Fruit fly (Drosophila melanogaster) whole organism, prepupa: ENCODE measurements around the gene sta.
A peak's percentile ranks its signal among the peaks of the same experiment; 100 is the strongest.

Experiments used
- Blimp-1 ChIP-seq: fragments of 200-800 bp; sonication (Bioruptor generic); optimal IDR thresholded peaks from 3 replicates; lab custom pipeline; 2017; ENCODE audit warnings: missing biosample characterization, missing genetic modification characterization, mild to moderate bottlenecking, moderate library complexity, missing genetic modification reagents
- CG10631 ChIP-seq: fragments of 200-800 bp; sonication (Bioruptor generic); optimal IDR thresholded peaks from 2 replicates; lab custom pipeline; 2016; ENCODE audit warnings: missing biosample characterization, missing genetic modification characterization
- CG10669 ChIP-seq: fragments of 200-800 bp; sonication (Bioruptor generic); optimal IDR thresholded peaks from 3 replicates; lab custom pipeline; 2018; ENCODE audit warnings: missing biosample characterization, mild to moderate bottlenecking, missing genetic modification characterization, moderate library complexity
- CG11294 ChIP-seq: fragments of 200-800 bp; sonication (Bioruptor generic); IDR thresholded peaks from 2 replicates; pipeline ENCODE4 v1.3.6; 2022; ENCODE audit warnings: missing biosample characterization, missing genetic modification characterization
- CG11762 ChIP-seq: fragments of 200-800 bp; sonication (Bioruptor generic); optimal IDR thresholded peaks from 3 replicates; lab custom pipeline; 2016; ENCODE audit warnings: missing biosample characterization, missing genetic modification characterization; ENCODE audit not compliant: insufficient read depth
- CG11902 ChIP-seq: fragments of 200-800 bp; sonication (Bioruptor generic); optimal IDR thresholded peaks from 3 replicates; lab custom pipeline; 2016; ENCODE audit warnings: missing biosample characterization, missing genetic modification characterization
- CG16779 ChIP-seq: fragments of 200-800 bp; sonication (Bioruptor generic); optimal IDR thresholded peaks from 3 replicates; lab custom pipeline; 2017; ENCODE audit warnings: missing biosample characterization, mild to moderate bottlenecking, missing genetic modification characterization
- CG31627 ChIP-seq: fragments of 200-800 bp; sonication (Bioruptor generic); optimal IDR thresholded peaks from 3 replicates; lab custom pipeline; 2016; ENCODE audit warnings: missing biosample characterization, missing genetic modification characterization
- CG34406 ChIP-seq: fragments of 200-800 bp; sonication (Bioruptor generic); optimal IDR thresholded peaks from 3 replicates; lab custom pipeline; 2016; ENCODE audit warnings: missing biosample characterization, missing genetic modification characterization
- CG3919 ChIP-seq: fragments of 200-800 bp; sonication (Bioruptor generic); optimal IDR thresholded peaks from 3 replicates; lab custom pipeline; 2016; ENCODE audit warnings: missing biosample characterization, missing genetic modification characterization
- CG4318 ChIP-seq: fragments of 200-800 bp; sonication (Bioruptor generic); optimal IDR thresholded peaks from 3 replicates; lab custom pipeline; 2017; ENCODE audit warnings: missing biosample characterization, mild to moderate bottlenecking, missing genetic modification characterization
- CG6163 ChIP-seq: fragments of 200-800 bp; sonication (Bioruptor generic); IDR thresholded peaks from 3 replicates; pipeline ENCODE4 v1.3.6; 2022; ENCODE audit warnings: missing biosample characterization, missing genetic modification characterization
- CG6276 ChIP-seq: fragments of 200-800 bp; sonication (Bioruptor generic); optimal IDR thresholded peaks from 2 replicates; lab custom pipeline; 2017; ENCODE audit warnings: missing biosample characterization, mild to moderate bottlenecking, missing genetic modification characterization
- CG6792 ChIP-seq: fragments of 200-800 bp; sonication (Bioruptor generic); optimal IDR thresholded peaks from 3 replicates; lab custom pipeline; 2016; ENCODE audit warnings: missing biosample characterization, missing genetic modification characterization
- CG6854 ChIP-seq: fragments of 200-800 bp; sonication (Bioruptor generic); optimal IDR thresholded peaks from 2 replicates; lab custom pipeline; 2017; ENCODE audit warnings: missing biosample characterization, mild to moderate bottlenecking, missing genetic modification characterization
- CG8119 ChIP-seq: fragments of 200-800 bp; sonication (Bioruptor generic); IDR thresholded peaks from 3 replicates; pipeline ENCODE4 v1.3.6; 2022; ENCODE audit warnings: missing biosample characterization, missing genetic modification characterization
- CG8319 ChIP-seq: fragments of 200-800 bp; sonication (Bioruptor generic); optimal IDR thresholded peaks from 3 replicates; lab custom pipeline; 2016; ENCODE audit warnings: missing biosample characterization, missing genetic modification characterization
- CG8632 ChIP-seq: fragments of 200-800 bp; sonication (Bioruptor generic); optimal IDR thresholded peaks from 3 replicates; lab custom pipeline; 2016; ENCODE audit warnings: missing biosample characterization, missing genetic modification characterization
- Eip75B ChIP-seq: fragments of 200-800 bp; sonication (Bioruptor generic); optimal IDR thresholded peaks from 3 replicates; lab custom pipeline; 2016; ENCODE audit warnings: missing biosample characterization, missing genetic modification characterization
- Eip93F ChIP-seq: fragments of 200-800 bp; sonication (Bioruptor generic); optimal IDR thresholded peaks from 2 replicates; lab custom pipeline; 2016; ENCODE audit warnings: missing biosample characterization, mild to moderate bottlenecking, missing genetic modification characterization
- Ets21C ChIP-seq: fragments of 200-800 bp; sonication (Bioruptor generic); optimal IDR thresholded peaks from 3 replicates; lab custom pipeline; 2016; ENCODE audit warnings: missing biosample characterization, missing genetic modification characterization
- Ets96B ChIP-seq: fragments of 200-800 bp; optimal IDR thresholded peaks from 2 replicates; lab custom pipeline; 2019; ENCODE audit warnings: missing biosample characterization, mild to moderate bottlenecking, missing genetic modification characterization, moderate library complexity
- Hr38 ChIP-seq: sonication (Bioruptor generic); optimal IDR thresholded peaks from 2 replicates; lab custom pipeline; 2016; ENCODE audit warnings: missing biosample characterization, missing genetic modification characterization
- Met ChIP-seq: fragments of 200-800 bp; sonication (Bioruptor generic); optimal IDR thresholded peaks from 3 replicates; lab custom pipeline; 2016; ENCODE audit warnings: missing biosample characterization, missing genetic modification characterization
- OdsH ChIP-seq: fragments of 200-800 bp; sonication (Bioruptor generic); optimal IDR thresholded peaks from 3 replicates; lab custom pipeline; 2016; ENCODE audit warnings: missing biosample characterization, missing genetic modification characterization
- Smox ChIP-seq: fragments of 200-800 bp; sonication (Bioruptor generic); optimal IDR thresholded peaks from 3 replicates; lab custom pipeline; 2016; ENCODE audit warnings: missing biosample characterization, missing genetic modification characterization
- Sox14 ChIP-seq: fragments of 200-800 bp; sonication (Bioruptor generic); optimal IDR thresholded peaks from 3 replicates; lab custom pipeline; 2016; ENCODE audit warnings: missing biosample characterization, missing genetic modification characterization
- achi ChIP-seq: fragments of 200-800 bp; sonication (Bioruptor generic); optimal IDR thresholded peaks from 3 replicates; lab custom pipeline; 2016; ENCODE audit warnings: missing biosample characterization, missing genetic modification characterization
- acj6 ChIP-seq: fragments of 200-800 bp; sonication (Bioruptor generic); optimal IDR thresholded peaks from 3 replicates; lab custom pipeline; 2016; ENCODE audit warnings: missing biosample characterization, missing genetic modification characterization
- cyc ChIP-seq: fragments of 200-800 bp; sonication (Bioruptor generic); optimal IDR thresholded peaks from 3 replicates; lab custom pipeline; 2016; ENCODE audit warnings: missing biosample characterization, missing genetic modification characterization
- dsx ChIP-seq: fragments of 200-800 bp; optimal IDR thresholded peaks from 3 replicates; lab custom pipeline; 2019; ENCODE audit warnings: missing biosample characterization, mild to moderate bottlenecking, missing genetic modification characterization, moderate library complexity; ENCODE audit not compliant: poor library complexity, severe bottlenecking
- eg ChIP-seq: fragments of 200-800 bp; sonication (Bioruptor generic); IDR thresholded peaks from 3 replicates; pipeline ENCODE4 v1.3.6; 2022; ENCODE audit warnings: missing biosample characterization, missing genetic modification characterization
- esn ChIP-seq: fragments of 200-800 bp; sonication (Bioruptor generic); optimal IDR thresholded peaks from 2 replicates; lab custom pipeline; 2016; ENCODE audit warnings: missing biosample characterization, mild to moderate bottlenecking, missing genetic modification characterization, moderate library complexity
- lz ChIP-seq: fragments of 200-800 bp; sonication (Bioruptor generic); optimal IDR thresholded peaks from 3 replicates; lab custom pipeline; 2016; ENCODE audit warnings: missing biosample characterization, missing genetic modification characterization
- net ChIP-seq: fragments of 200-800 bp; sonication (Bioruptor generic); optimal IDR thresholded peaks from 3 replicates; lab custom pipeline; 2016; ENCODE audit warnings: missing biosample characterization, missing genetic modification characterization
- pdm3 ChIP-seq: fragments of 200-800 bp; sonication (Bioruptor generic); optimal IDR thresholded peaks from 3 replicates; lab custom pipeline; 2016; ENCODE audit warnings: missing biosample characterization, missing genetic modification characterization
- ss ChIP-seq, 2 experiments: fragments of 200-800 bp; sonication (Bioruptor generic); optimal IDR thresholded peaks; 2 replicates in 1 of 2; 3 replicates in 1 of 2; lab custom pipeline; 2017 to 2018; ENCODE audit warnings: mild to moderate bottlenecking in 2 of 2, missing biosample characterization in 2 of 2, missing genetic modification characterization in 2 of 2, moderate library complexity in 1 of 2
- svp ChIP-seq: fragments of 200-800 bp; sonication (Bioruptor generic); peaks from one replicate; lab custom pipeline; 2016; ENCODE audit warnings: missing biosample characterization, missing genetic modification characterization
- topi ChIP-seq: fragments of 200-800 bp; sonication (Bioruptor generic); optimal IDR thresholded peaks from 3 replicates; lab custom pipeline; 2016; ENCODE audit warnings: missing biosample characterization, missing genetic modification characterization
- vri ChIP-seq: fragments of 200-800 bp; sonication (Bioruptor generic); optimal IDR thresholded peaks from 3 replicates; lab custom pipeline; 2016; ENCODE audit warnings: missing biosample characterization, mild to moderate bottlenecking, missing genetic modification characterization

The sta gene

dm6 chrX:1470562-1470961, 12.7 kb downstream of the sta start, which contains the start of gene pck (continued):
- TF ChIP-seq cyc (GFP tag; lab: Kevin White, UChicago) (peak; percentile 66), CG10631 (GFP tag; lab: Kevin White, UChicago) (no peak), lz (GFP tag; lab: Kevin White, UChicago) (peak; percentile 70), CG8632 (GFP tag; lab: Kevin White, UChicago) (peak; percentile 41), OdsH (GFP tag; lab: Kevin White, UChicago) (peak; percentile 67), topi (GFP tag; lab: Kevin White, UChicago) (peak; percentile 65), CG3919 (GFP tag; lab: Kevin White, UChicago) (peak; percentile 76), Sox14 (GFP tag; lab: Kevin White, UChicago) (peak; percentile 71), CG11294 (GFP tag; lab: Robert Waterston, UW) (no peak), eg (GFP tag; lab: Robert Waterston, UW) (peak; percentile 77), CG6163 (GFP tag; lab: Robert Waterston, UW) (peak; percentile 75), achi (GFP tag; lab: Kevin White, UChicago) (peak; percentile 60), Met (GFP tag; lab: Kevin White, UChicago) (no peak), pdm3 (peak; percentile 70), Eip93F (GFP tag; lab: Kevin White, UChicago) (no peak), Smox (GFP tag; lab: Kevin White, UChicago) (peak; percentile 65), CG34406 (peak; percentile 52), net (GFP tag; lab: Kevin White, UChicago) (peak; percentile 52), CG11762 (GFP tag; lab: Kevin White, UChicago) (peak; percentile 12), Hr38 (GFP tag; lab: Kevin White, UChicago) (no peak), Ets96B (tag; lab: Kevin White, UChicago) (peak; percentile 26), CG31627 (GFP tag; lab: Kevin White, UChicago) (peak; percentile 67)

- no peak for TF ChIP-seq CG8632 (GFP tag; lab: Kevin White, UChicago)
- no peak for TF ChIP-seq CG11902 (GFP tag; lab: Kevin White, UChicago)
- TF ChIP-seq CG8119 (GFP tag; lab: Robert Waterston, UW) = no peak
- TF ChIP-seq Met (GFP tag; lab: Kevin White, UChicago) = no peak
- TF ChIP-seq, all 60 proteins: peak for 0
Measured at dm6 chrX:1469717-1470116, 13.5 kb downstream of the sta start, which contains the start of gene CG32808. TSS of gene CG32808 (minus strand) at chrX:1469817.

- TF ChIP-seq acj6 (GFP tag; lab: Kevin White, UChicago) (no peak), CG6276 (no peak), esn (no peak), CG8319 (no peak), svp (GFP tag; lab: Kevin White, UChicago) (no peak), OdsH (GFP tag; lab: Kevin White, UChicago) (no peak), Blimp-1 (GFP tag; lab: Kevin White, UChicago) (no peak), dsx (GFP tag; lab: Kevin White, UChicago) (no peak), CG34406 (no peak), CG6792 (GFP tag; lab: Kevin White, UChicago) (no peak), CG4318 (no peak), topi (GFP tag; lab: Kevin White, UChicago) (no peak)
Measured at dm6 chrX:1467382-1467592, 15.9 kb downstream of the sta start, which contains the start of gene CG14778. TSS of gene CG14778 (plus strand) at chrX:1467493.

dm6 chrX:1466505-1467381, 16.5 kb downstream of the sta start:
- TF ChIP-seq CG6854 (GFP tag; lab: Kevin White, UChicago) (no peak), CG11294 (GFP tag; lab: Robert Waterston, UW) (0 out of 2 replicates have a peak, but pooled peaks have one; percentile 1), CG8319 (no peak), CG10669 (GFP tag; lab: Kevin White, UChicago) (no peak), Ets21C (GFP tag; lab: Kevin White, UChicago) (no peak), CG16779 (tag; lab: Kevin White, UChicago) (peak; percentile 34), ss (GFP tag; optimal IDR thresholded peaks at IDR 0.05; lab: Kevin White, UChicago) (peak in 1 of 2 experiments; percentile 16), dsx (GFP tag; lab: Kevin White, UChicago) (no peak), CG8119 (GFP tag; lab: Robert Waterston, UW) (no peak), CG6792 (GFP tag; lab: Kevin White, UChicago) (no peak), vri (GFP tag; lab: Kevin White, UChicago) (no peak), Eip75B (GFP tag; lab: Kevin White, UChicago) (no peak), Met (GFP tag; lab: Kevin White, UChicago) (peak; percentile 0), CG6163 (GFP tag; lab: Robert Waterston, UW) (no peak), CG31627 (GFP tag; lab: Kevin White, UChicago) (no peak), achi (GFP tag; lab: Kevin White, UChicago) (no peak)
